Worm (Caenorhabditis elegans) whole organism, L4/young adult: ENCODE results near the gene ZK697.8.

Experiments used
- W03F9.2 ChIP-seq: fragments of 150-350 bp; optimal IDR thresholded peaks from 2 replicates; lab custom pipeline; 2014; ENCODE audit warnings: missing biosample characterization, missing genetic modification characterization
- him-1 ChIP-seq: sonication (generic microtip); optimal IDR thresholded peaks from 2 replicates; lab custom pipeline; 2016; ENCODE audit warnings: missing genotype, missing genetic modification reagents, missing genetic modification characterization, missing compliant biosample characterization

- TF ChIP-seq him-1 (no peak), W03F9.2 (no peak)
Measured at ce11 chrV:1749053-1749452, at the start of gene ZK697.8.
